Fruit fly (Drosophila melanogaster): ENCODE measurements around the gene PNUTS.

PNUTS gene

DNA sequence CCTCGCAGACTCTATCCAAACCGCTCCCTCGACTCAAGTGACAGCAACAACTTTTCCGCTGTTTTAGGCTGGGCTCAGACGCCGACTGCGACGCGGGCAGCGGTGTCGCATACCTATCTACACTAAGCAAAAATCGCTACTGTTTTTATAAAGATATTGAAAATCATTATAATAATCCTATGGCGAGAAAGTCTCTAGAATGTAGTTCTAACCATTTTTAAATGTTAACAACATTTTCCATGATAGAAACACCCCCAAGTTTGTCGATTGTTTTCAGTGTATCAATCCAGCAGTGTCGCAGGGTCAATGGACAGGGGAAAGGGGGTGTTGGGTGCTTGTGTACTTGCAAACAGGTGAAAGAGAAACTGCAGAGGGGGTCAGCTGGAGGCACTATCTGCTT, 4.4 kb upstream of the PNUTS start (continued):
- peak; percentile 16 for TF ChIP-seq cg (GFP tag; optimal IDR thresholded peaks at IDR 0.05)
- TF ChIP-seq CG8290 (GFP tag; optimal IDR thresholded peaks at IDR 0.05): peak; percentile 93
- peak; percentile 70 to 98 for TF ChIP-seq CG8290 (tag; optimal IDR thresholded peaks at IDR 0.05)
- peak; percentile 57 for TF ChIP-seq CG1832 (GFP tag; optimal IDR thresholded peaks at IDR 0.05)
- TF ChIP-seq sug (tag; optimal IDR thresholded peaks at IDR 0.05): peak; percentile 91
- peak; percentile 95 for TF ChIP-seq CG4854 (GFP tag; optimal IDR thresholded peaks at IDR 0.05)
- TF ChIP-seq CG6689 (GFP tag; IDR thresholded peaks at IDR 0.05): peak; percentile 95
- peak; percentile 96 for TF ChIP-seq CG13424 (tag; optimal IDR thresholded peaks at IDR 0.05)
- TF ChIP-seq ssp (GFP tag; IDR thresholded peaks at IDR 0.05): peak; percentile 90

DNA sequence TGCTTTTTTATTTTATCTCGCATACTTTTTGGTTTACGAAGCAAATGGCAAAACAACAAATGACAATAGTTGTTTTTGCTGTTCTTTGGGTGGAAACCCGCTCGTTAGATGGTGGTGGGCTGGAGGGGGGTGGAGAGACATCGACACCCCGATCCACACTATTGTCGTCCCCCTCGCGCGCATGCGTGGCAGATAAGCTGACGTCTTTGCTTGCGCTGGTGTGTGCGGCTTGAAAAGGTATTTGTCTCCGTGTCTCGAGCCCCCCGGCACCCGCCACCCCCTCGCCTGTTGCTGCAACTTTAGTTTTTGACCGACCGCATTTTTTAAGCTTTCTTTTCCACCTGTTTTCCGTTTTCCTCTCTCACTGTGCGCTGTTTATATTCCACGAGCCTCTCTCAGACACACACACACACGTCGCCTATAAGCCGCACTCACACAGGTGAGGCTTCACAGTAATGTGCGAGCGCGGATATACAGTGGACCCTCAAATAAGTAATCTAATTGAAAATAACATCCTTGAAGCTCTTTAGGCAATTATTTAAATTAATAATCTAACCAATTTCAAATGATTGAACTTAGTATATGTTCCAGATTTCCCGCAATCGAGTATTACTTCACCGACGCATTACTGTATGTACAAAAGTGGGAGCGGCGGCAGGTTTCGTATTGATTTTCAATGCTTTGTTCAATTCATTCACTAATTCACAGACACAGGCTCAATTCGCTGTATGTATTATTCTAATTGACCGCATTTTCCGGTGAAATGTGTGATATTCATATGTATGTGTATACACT, 3.1 kb upstream of the PNUTS start:
- TF ChIP-seq ash1 (GFP tag; optimal IDR thresholded peaks at IDR 0.05): peak; percentile 6
- no peak for TF ChIP-seq stwl (tag; optimal IDR thresholded peaks at IDR 0.05)
- peak; percentile 88 for TF ChIP-seq C15 (GFP tag; IDR thresholded peaks at IDR 0.05)
- peak; percentile 91 for TF ChIP-seq peb (GFP tag; IDR thresholded peaks at IDR 0.05)
- peak; percentile 95 for TF ChIP-seq dmrt99B (tag; optimal IDR thresholded peaks at IDR 0.05)
- TF ChIP-seq CG13296 (GFP tag; optimal IDR thresholded peaks at IDR 0.05): peak; percentile 93
- TF ChIP-seq Adf1 (GFP tag; IDR thresholded peaks at IDR 0.05): peak; percentile 67
- TF ChIP-seq CG4730 (GFP tag; IDR thresholded peaks at IDR 0.05): peak; percentile 93
- TF ChIP-seq phol (tag; optimal IDR thresholded peaks at IDR 0.05): peak; percentile 89
- TF ChIP-seq Usf (GFP tag; optimal IDR thresholded peaks at IDR 0.05): peak; percentile 79
- peak; percentile 89 for TF ChIP-seq CrebB (tag; optimal IDR thresholded peaks at IDR 0.05)
- TF ChIP-seq mld (GFP tag; IDR thresholded peaks at IDR 0.05; ENCODE audit: partially characterized antibody): 0 out of 3 replicates have a peak, but pooled peaks have one; percentile 43
- TF ChIP-seq CG16779 (GFP tag; IDR thresholded peaks at IDR 0.05): peak; percentile 87
- TF ChIP-seq CG1024 (GFP tag; IDR thresholded peaks at IDR 0.05): peak; percentile 91
- TF ChIP-seq h (optimal IDR thresholded peaks at IDR 0.05): no peak
- TF ChIP-seq Antp (GFP tag; optimal IDR thresholded peaks at IDR 0.05): peak; percentile 83
- peak; percentile 81 for TF ChIP-seq CG1832 (GFP tag; optimal IDR thresholded peaks at IDR 0.05)
- no peak for TF ChIP-seq D (optimal IDR thresholded peaks at IDR 0.05)
- TF ChIP-seq D (GFP tag; optimal IDR thresholded peaks at IDR 0.05): peak; percentile 87
- TF ChIP-seq CG10147 (GFP tag; optimal IDR thresholded peaks at IDR 0.05): peak; percentile 90
- peak; percentile 96 for TF ChIP-seq zfh1 (GFP tag; IDR thresholded peaks at IDR 0.05)
- peak; percentile 66 for TF ChIP-seq CG6654 (GFP tag; optimal IDR thresholded peaks at IDR 0.05)
- peak; percentile 94 for TF ChIP-seq Oli (tag; optimal IDR thresholded peaks at IDR 0.05)
- TF ChIP-seq Hr3 (GFP tag; optimal IDR thresholded peaks at IDR 0.05): peak; percentile 85
- peak; percentile 90 for TF ChIP-seq CG2712 (tag; optimal IDR thresholded peaks at IDR 0.05)
- peak; percentile 72 for TF ChIP-seq slou (GFP tag; optimal IDR thresholded peaks at IDR 0.05)
- TF ChIP-seq maf-S (GFP tag; optimal IDR thresholded peaks at IDR 0.05): peak; percentile 87
- TF ChIP-seq ATbp (GFP tag; optimal IDR thresholded peaks at IDR 0.05): peak; percentile 90
- TF ChIP-seq CG18476 (GFP tag; optimal IDR thresholded peaks at IDR 0.05): peak; percentile 83
- peak; percentile 95 for TF ChIP-seq CG11456 (GFP tag; IDR thresholded peaks at IDR 0.05)
- TF ChIP-seq gce (GFP tag; IDR thresholded peaks at IDR 0.05): peak; percentile 92; the same call in 2 of the 3 replicates
- peak; percentile 93 for TF ChIP-seq so (GFP tag; IDR thresholded peaks at IDR 0.05)
- TF ChIP-seq CG1602 (GFP tag; optimal IDR thresholded peaks at IDR 0.05): peak; percentile 88
- TF ChIP-seq Dek (tag; optimal IDR thresholded peaks at IDR 0.05): peak; percentile 93
- TF ChIP-seq Mes4 (GFP tag; optimal IDR thresholded peaks at IDR 0.05): peak; percentile 83
- TF ChIP-seq sd (tag; optimal IDR thresholded peaks at IDR 0.05): peak; percentile 99
- peak; percentile 89 for TF ChIP-seq oc (tag; optimal IDR thresholded peaks at IDR 0.05)
- peak; percentile 91 for TF ChIP-seq CG8765 (GFP tag; IDR thresholded peaks at IDR 0.05)
- TF ChIP-seq hb (GFP tag; IDR thresholded peaks at IDR 0.05; ENCODE audit: partially characterized antibody): no peak
- TF ChIP-seq sqz (GFP tag; optimal IDR thresholded peaks at IDR 0.05): peak; percentile 80
- no peak for TF ChIP-seq cad (GFP tag; optimal IDR thresholded peaks at IDR 0.05)

All from whole organism, embryonic.